Worm (Caenorhabditis elegans): ENCODE data around the gene nhr-188.

ce11 chrV:3808336-3808735 lies 49.3 kb downstream of the nhr-188 start, which contains the start of gene srw-6:
- TF ChIP-seq ztf-11 (tag; optimal IDR thresholded peaks at IDR 0.05), result no peak
- TF ChIP-seq lin-13 (GFP tag; optimal IDR thresholded peaks at IDR 0.05), result no peak
- TF ChIP-seq fos-1 (tag; optimal IDR thresholded peaks at IDR 0.05), result no peak

Measured in whole organism, L1 larva.